Fruit fly (Drosophila melanogaster): ENCODE results near the gene obst-B.

The obst-B gene

DNA sequence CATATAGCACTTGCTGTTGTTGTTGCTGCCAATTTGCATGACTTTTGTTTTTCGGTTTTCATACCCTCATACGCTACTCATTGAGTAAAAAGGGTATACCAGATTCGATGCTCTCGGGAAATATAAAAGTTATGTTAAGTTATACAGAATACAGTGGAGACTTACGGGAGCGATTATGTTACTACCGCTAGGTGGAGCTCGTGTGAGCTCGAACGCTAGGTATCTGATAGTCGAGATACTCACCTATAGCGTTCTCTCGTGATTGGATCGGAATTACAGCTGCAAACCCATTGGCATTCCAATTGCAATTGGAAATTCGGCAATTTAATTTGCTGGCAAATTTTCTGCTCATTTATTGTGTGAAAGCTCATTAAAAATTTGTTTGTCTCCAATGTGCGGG is 920 bp downstream of the obst-B start:
- peak; percentile 50; the same call in 1 of the 3 replicates for TF ChIP-seq fd96Ca (GFP tag; IDR thresholded peaks at IDR 0.05)
- peak; percentile 62; the same call in 2 of the 3 replicates for TF ChIP-seq CG4496 (GFP tag; IDR thresholded peaks at IDR 0.05)
- TF ChIP-seq CG32121 (GFP tag; IDR thresholded peaks at IDR 0.05): peak; percentile 40; the same call in 1 of the 2 replicates
- peak; percentile 12 for TF ChIP-seq CG14655 (GFP tag; optimal IDR thresholded peaks at IDR 0.05)
- peak; percentile 35 for TF ChIP-seq Ets98B (GFP tag; IDR thresholded peaks at IDR 0.05)
- TF ChIP-seq Snoo (tag; optimal IDR thresholded peaks at IDR 0.05): no peak

DNA sequence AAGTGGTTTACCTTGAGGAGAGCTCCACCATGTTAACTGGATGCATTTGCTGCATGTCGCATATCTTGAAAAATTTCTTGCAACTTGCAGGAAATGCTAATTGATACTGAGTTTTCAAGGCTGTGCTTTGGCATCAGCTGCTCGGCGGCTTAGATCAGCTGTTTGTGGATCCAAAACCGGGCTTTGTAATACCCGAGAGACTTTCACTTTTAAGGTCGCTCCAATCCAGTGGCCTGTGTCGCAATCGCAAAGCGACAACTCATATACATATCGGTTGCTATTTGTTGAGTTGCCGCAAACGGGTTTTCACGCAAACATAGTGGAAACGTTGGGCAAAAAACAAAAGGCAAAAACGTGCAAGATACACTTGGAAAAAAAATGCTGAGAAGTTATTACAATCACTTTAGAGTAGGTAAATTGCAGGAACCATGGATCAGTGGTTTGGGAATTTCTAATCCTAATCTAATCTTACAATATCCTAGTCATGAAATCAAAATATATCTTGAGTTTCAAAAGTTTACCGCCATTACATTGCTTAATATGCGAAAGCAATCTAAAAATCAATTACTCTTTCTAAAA is 3.4 kb downstream of the obst-B start:
- TF ChIP-seq Snoo (tag; optimal IDR thresholded peaks at IDR 0.05): no peak
- peak; percentile 7; the same call in 1 of the 2 replicates for TF ChIP-seq Ets98B (GFP tag; IDR thresholded peaks at IDR 0.05)
- TF ChIP-seq CG17806 (tag; optimal IDR thresholded peaks at IDR 0.05): peak; percentile 34
- TF ChIP-seq CG8301 (tag; optimal IDR thresholded peaks at IDR 0.05): no peak
- peak; percentile 36 for TF ChIP-seq CG9948 (tag; optimal IDR thresholded peaks at IDR 0.05)
- peak; percentile 39 for TF ChIP-seq CG34367 (tag; optimal IDR thresholded peaks at IDR 0.05)
- no peak for TF ChIP-seq gl (tag; optimal IDR thresholded peaks at IDR 0.05)
- TF ChIP-seq CG10348 (GFP tag; IDR thresholded peaks at IDR 0.05): no peak
- peak; percentile 31 for TF ChIP-seq CG14655 (GFP tag; optimal IDR thresholded peaks at IDR 0.05)
- TF ChIP-seq D1 (tag; optimal IDR thresholded peaks at IDR 0.05): no peak
- no peak for TF ChIP-seq CG12605 (GFP tag; IDR thresholded peaks at IDR 0.05)
- peak; percentile 38; the same call in 2 of the 3 replicates for TF ChIP-seq fd96Ca (GFP tag; IDR thresholded peaks at IDR 0.05)
- peak; percentile 35 for TF ChIP-seq CG8159 (tag; optimal IDR thresholded peaks at IDR 0.05)
- TF ChIP-seq CG32121 (GFP tag; IDR thresholded peaks at IDR 0.05): no peak
- peak; percentile 47 for TF ChIP-seq CG15710 (tag; optimal IDR thresholded peaks at IDR 0.05)
- no peak for TF ChIP-seq CG13204 (GFP tag; optimal IDR thresholded peaks at IDR 0.05)
- peak; percentile 40 for TF ChIP-seq EcR (GFP tag; optimal IDR thresholded peaks at IDR 0.05)
- TF ChIP-seq Pif1B (GFP tag; optimal IDR thresholded peaks at IDR 0.05): no peak
- no peak for TF ChIP-seq CG4496 (GFP tag; IDR thresholded peaks at IDR 0.05)
- TF ChIP-seq rn (GFP tag; IDR thresholded peaks at IDR 0.05): no peak
- TF ChIP-seq Pif1A (GFP tag; optimal IDR thresholded peaks at IDR 0.05): peak; percentile 25

DNA sequence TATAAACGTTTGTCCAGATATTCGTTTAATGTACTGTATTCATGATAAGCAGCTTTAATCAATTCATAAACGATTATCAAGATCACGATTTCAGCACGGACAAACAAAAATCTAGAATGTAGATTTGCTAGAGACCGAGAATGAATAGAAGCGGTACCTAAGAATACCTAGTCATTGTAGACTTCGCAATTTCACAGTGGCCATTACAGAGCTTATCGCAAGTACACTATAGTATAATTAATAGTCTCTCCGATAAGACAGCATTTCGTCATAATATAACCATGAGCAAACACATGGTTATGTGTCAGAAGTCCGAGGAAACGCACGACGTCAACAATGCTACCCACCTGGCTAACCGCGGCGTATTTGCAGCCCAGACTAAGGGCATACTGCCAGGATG is 16.8 kb downstream of the obst-B start, which contains the start of gene CG33301:
Gene CG33301 (plus strand): TSS at position 301 of the 400 bp plus-strand sequence.
- TF ChIP-seq CG9948 (tag; optimal IDR thresholded peaks at IDR 0.05): no peak
- TF ChIP-seq CG10348 (GFP tag; IDR thresholded peaks at IDR 0.05): no peak
- TF ChIP-seq CG15710 (tag; optimal IDR thresholded peaks at IDR 0.05): no peak
- TF ChIP-seq CG8301 (tag; optimal IDR thresholded peaks at IDR 0.05): no peak
- no peak for TF ChIP-seq Snoo (tag; optimal IDR thresholded peaks at IDR 0.05)
- no peak for TF ChIP-seq Pif1A (GFP tag; optimal IDR thresholded peaks at IDR 0.05)
- TF ChIP-seq CG13204 (GFP tag; optimal IDR thresholded peaks at IDR 0.05): no peak
- TF ChIP-seq CG8159 (tag; optimal IDR thresholded peaks at IDR 0.05): no peak

DNA sequence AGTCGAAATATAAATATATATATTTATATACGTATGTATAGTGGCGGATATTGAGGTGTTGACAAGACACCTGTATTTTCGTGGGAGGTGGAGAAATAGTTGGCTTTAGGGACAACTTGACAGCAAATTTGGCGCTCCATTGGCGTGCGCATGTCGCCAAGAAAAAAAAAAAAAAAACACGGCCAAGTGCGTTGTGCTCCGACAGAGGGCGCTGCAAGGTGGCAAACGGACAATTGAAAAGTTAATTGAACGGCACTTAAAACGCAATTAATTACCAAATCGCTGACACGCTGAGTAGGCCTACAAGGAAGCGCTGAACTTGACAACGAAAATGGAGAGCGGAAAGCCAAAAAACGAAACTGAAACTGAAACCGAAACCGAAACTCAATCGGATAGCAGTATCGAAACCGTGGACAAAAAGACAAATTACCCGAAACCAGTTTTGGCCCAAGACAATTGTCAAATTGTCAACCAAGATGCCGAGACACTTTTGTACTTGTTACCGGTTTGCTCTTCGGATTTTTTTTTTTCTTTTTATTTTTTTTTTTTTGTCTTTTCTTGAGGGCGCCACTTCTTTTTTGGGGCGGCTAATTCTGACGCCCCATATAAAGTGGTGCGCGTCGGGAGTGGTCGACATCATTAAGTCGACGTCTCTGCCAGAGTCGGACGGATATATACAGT is 21.2 kb downstream of the obst-B start, which contains the start of gene Cpr31A:
Gene Cpr31A (plus strand): TSS at position 631 of the 681 bp plus-strand sequence.
- TF ChIP-seq CG13204 (GFP tag; optimal IDR thresholded peaks at IDR 0.05) (no peak), CG32121 (GFP tag; IDR thresholded peaks at IDR 0.05) (no peak), EcR (GFP tag; optimal IDR thresholded peaks at IDR 0.05) (no peak), Ets98B (GFP tag; IDR thresholded peaks at IDR 0.05) (no peak), gl (tag; optimal IDR thresholded peaks at IDR 0.05) (no peak), CG12605 (GFP tag; IDR thresholded peaks at IDR 0.05) (no peak), CG17806 (tag; optimal IDR thresholded peaks at IDR 0.05) (no peak), CG34367 (tag; optimal IDR thresholded peaks at IDR 0.05) (no peak), Snoo (tag; optimal IDR thresholded peaks at IDR 0.05) (no peak), rn (GFP tag; IDR thresholded peaks at IDR 0.05) (no peak), CG8301 (tag; optimal IDR thresholded peaks at IDR 0.05) (no peak), CG8159 (tag; optimal IDR thresholded peaks at IDR 0.05) (no peak), CG4496 (GFP tag; IDR thresholded peaks at IDR 0.05) (no peak)

DNA sequence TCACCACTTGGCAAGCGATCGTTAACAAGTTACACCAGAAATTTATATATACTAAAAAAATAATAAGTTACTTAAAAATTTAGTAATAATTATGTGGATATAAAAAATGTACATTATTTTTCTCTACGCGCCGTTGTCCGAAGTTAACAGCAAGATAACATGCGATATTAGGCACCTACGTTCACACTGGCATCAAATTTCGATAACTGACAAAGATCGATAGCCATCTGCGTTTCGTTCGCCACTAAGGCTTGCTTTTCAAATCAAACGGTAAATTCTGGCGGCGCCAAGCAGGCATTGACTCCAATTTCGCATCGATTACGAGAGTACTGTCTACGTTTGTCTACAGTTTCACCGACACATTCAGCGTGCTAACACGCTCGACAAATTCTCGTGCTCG is 24.2 kb downstream of the obst-B start, which contains the start of gene Pen:
Gene Pen (plus strand): TSS at position 196 of the 400 bp plus-strand sequence.
- TF ChIP-seq CG10348 (GFP tag; IDR thresholded peaks at IDR 0.05) (no peak), EcR (GFP tag; optimal IDR thresholded peaks at IDR 0.05) (peak; percentile 40), gl (tag; optimal IDR thresholded peaks at IDR 0.05) (no peak)

DNA sequence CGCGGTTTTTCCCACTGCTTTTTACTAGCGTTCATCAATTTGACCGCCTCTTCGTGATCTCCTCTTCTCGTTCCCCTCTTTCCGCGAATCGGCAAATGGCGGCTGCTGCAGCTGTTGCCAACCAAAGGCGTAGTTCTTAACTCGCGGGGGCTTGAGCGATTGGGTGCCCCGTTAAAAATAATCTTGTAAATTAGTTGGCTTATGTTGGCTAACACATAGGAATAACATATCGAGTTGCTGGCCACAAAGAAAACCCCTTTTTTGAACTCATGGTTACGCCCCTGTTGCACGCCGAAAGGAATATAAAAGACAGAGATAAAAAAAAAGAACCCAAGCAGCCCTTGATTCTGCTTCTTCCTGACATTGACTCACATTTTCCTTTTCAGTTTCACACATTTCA is 24.7 kb downstream of the obst-B start:
- no peak for TF ChIP-seq EcR (GFP tag; optimal IDR thresholded peaks at IDR 0.05)
- TF ChIP-seq CG32121 (GFP tag; IDR thresholded peaks at IDR 0.05): peak; percentile 91
- peak; percentile 95 for TF ChIP-seq CG8159 (tag; optimal IDR thresholded peaks at IDR 0.05)
- TF ChIP-seq fd96Ca (GFP tag; IDR thresholded peaks at IDR 0.05): peak; percentile 99
- TF ChIP-seq CG14655 (GFP tag; optimal IDR thresholded peaks at IDR 0.05): peak; percentile 98
- peak; percentile 98 for TF ChIP-seq CG17806 (tag; optimal IDR thresholded peaks at IDR 0.05)
- peak; percentile 96 for TF ChIP-seq Ets98B (GFP tag; IDR thresholded peaks at IDR 0.05)
- TF ChIP-seq D1 (tag; optimal IDR thresholded peaks at IDR 0.05): peak; percentile 83
- peak; percentile 97 for TF ChIP-seq Pif1A (GFP tag; optimal IDR thresholded peaks at IDR 0.05)
- TF ChIP-seq rn (GFP tag; IDR thresholded peaks at IDR 0.05): peak; percentile 94
- peak; percentile 78 for TF ChIP-seq CG10348 (GFP tag; IDR thresholded peaks at IDR 0.05)
- peak; percentile 98 for TF ChIP-seq Snoo (tag; optimal IDR thresholded peaks at IDR 0.05)
- TF ChIP-seq CG9948 (tag; optimal IDR thresholded peaks at IDR 0.05): peak; percentile 97
- peak; percentile 98 for TF ChIP-seq Pif1B (GFP tag; optimal IDR thresholded peaks at IDR 0.05)
- TF ChIP-seq CG4496 (GFP tag; IDR thresholded peaks at IDR 0.05): peak; percentile 99
- TF ChIP-seq CG12605 (GFP tag; IDR thresholded peaks at IDR 0.05): peak; percentile 94
- peak; percentile 95 for TF ChIP-seq gl (tag; optimal IDR thresholded peaks at IDR 0.05)
- TF ChIP-seq CG8301 (tag; optimal IDR thresholded peaks at IDR 0.05): peak; percentile 97
- peak; percentile 91 for TF ChIP-seq CG13204 (GFP tag; optimal IDR thresholded peaks at IDR 0.05)
- TF ChIP-seq CG15710 (tag; optimal IDR thresholded peaks at IDR 0.05): peak; percentile 94
- peak; percentile 95 for TF ChIP-seq CG34367 (tag; optimal IDR thresholded peaks at IDR 0.05)
